Fruit fly (Drosophila melanogaster) whole organism, embryonic: ENCODE data around the gene stac.

ENCODE experiments used
- Atf3 ChIP-seq: fragments of 200-800 bp; sonication (Bioruptor generic); optimal IDR thresholded peaks from 3 replicates; lab custom pipeline; 2016; ENCODE audit warnings: missing biosample characterization, missing genetic modification characterization
- B-H2 ChIP-seq: fragments of 200-800 bp; sonication (Bioruptor generic); optimal IDR thresholded peaks from 2 replicates; lab custom pipeline; 2018; ENCODE audit warnings: missing biosample characterization, mild to moderate bottlenecking, missing genetic modification characterization
- BEAF-32 ChIP-seq: fragments of 200-800 bp; sonication (Bioruptor generic); optimal IDR thresholded peaks from 3 replicates; lab custom pipeline; 2017; ENCODE audit warnings: missing biosample characterization, missing genetic modification characterization, mild to moderate bottlenecking, moderate library complexity, missing genetic modification reagents
- C15 ChIP-seq: fragments of 200-800 bp; sonication (Bioruptor generic); IDR thresholded peaks from 3 replicates; pipeline ENCODE4 v1.3.6; 2022; ENCODE audit warnings: missing biosample characterization, missing genetic modification characterization
- CG10543 ChIP-seq: fragments of 200-800 bp; sonication (Bioruptor generic); optimal IDR thresholded peaks from 3 replicates; lab custom pipeline; 2017; ENCODE audit warnings: missing biosample characterization, mild to moderate bottlenecking, missing genetic modification characterization, moderate library complexity
- CG11247 ChIP-seq: fragments of 200-800 bp; sonication (Bioruptor generic); IDR thresholded peaks from 2 replicates; pipeline ENCODE4 v1.3.6; 2022; ENCODE audit warnings: missing biosample characterization, missing genetic modification characterization
- CG11723 ChIP-seq: fragments of 200-800 bp; sonication (Bioruptor generic); optimal IDR thresholded peaks from 2 replicates; lab custom pipeline; 2017; ENCODE audit warnings: missing biosample characterization, mild to moderate bottlenecking, missing genetic modification characterization
- CG14014 ChIP-seq: fragments of 200-800 bp; sonication (Bioruptor generic); IDR thresholded peaks from 2 replicates; pipeline ENCODE4 v1.3.6; 2022; ENCODE audit warnings: missing biosample characterization, missing genetic modification characterization
- CG15479 ChIP-seq: fragments of 200-800 bp; sonication (Bioruptor generic); optimal IDR thresholded peaks from 3 replicates; lab custom pipeline; 2019; ENCODE audit warnings: missing biosample characterization, mild to moderate bottlenecking, missing genetic modification characterization, moderate library complexity
- CG15696 ChIP-seq: fragments of 200-800 bp; sonication (Bioruptor generic); optimal IDR thresholded peaks from 2 replicates; lab custom pipeline; 2019; ENCODE audit warnings: missing biosample characterization, mild to moderate bottlenecking, missing genetic modification characterization, moderate library complexity
- CG1603 ChIP-seq: fragments of 200-800 bp; sonication (Bioruptor generic); optimal IDR thresholded peaks from 2 replicates; lab custom pipeline; 2019; ENCODE audit warnings: missing biosample characterization, mild to moderate bottlenecking, missing genetic modification characterization, moderate library complexity
- CG17912 ChIP-seq: fragments of 200-800 bp; sonication (Bioruptor generic); optimal IDR thresholded peaks from 2 replicates; lab custom pipeline; 2018; ENCODE audit warnings: missing biosample characterization, mild to moderate bottlenecking, missing genetic modification characterization
- CG18262 ChIP-seq: fragments of 200-800 bp; optimal IDR thresholded peaks from 3 replicates; lab custom pipeline; 2019; ENCODE audit warnings: missing biosample characterization, mild to moderate bottlenecking, missing genetic modification characterization, moderate library complexity
- CG18764 ChIP-seq: fragments of 200-800 bp; sonication (Bioruptor generic); optimal IDR thresholded peaks from 3 replicates; lab custom pipeline; 2016; ENCODE audit warnings: missing biosample characterization, missing genetic modification characterization
- CG2116 ChIP-seq: fragments of 200-800 bp; sonication (Bioruptor generic); optimal IDR thresholded peaks from 3 replicates; lab custom pipeline; 2018; ENCODE audit warnings: missing biosample characterization, mild to moderate bottlenecking, missing genetic modification characterization
- CG2120 ChIP-seq: fragments of 200-800 bp; sonication (Bioruptor generic); optimal IDR thresholded peaks from 3 replicates; lab custom pipeline; 2016; ENCODE audit warnings: missing biosample characterization, missing genetic modification characterization
- CG2678 ChIP-seq: fragments of 200-800 bp; sonication (Bioruptor generic); optimal IDR thresholded peaks from 3 replicates; lab custom pipeline; 2019; ENCODE audit warnings: missing biosample characterization, mild to moderate bottlenecking, missing genetic modification characterization, moderate library complexity
- CG30431 ChIP-seq: fragments of 200-800 bp; sonication (Bioruptor generic); optimal IDR thresholded peaks from 2 replicates; lab custom pipeline; 2017; ENCODE audit warnings: missing biosample characterization, missing genetic modification characterization
- CG31224 ChIP-seq: fragments of 200-800 bp; sonication (Bioruptor generic); IDR thresholded peaks from 2 replicates; pipeline ENCODE4 v1.3.6; 2022; ENCODE audit warnings: missing biosample characterization, missing genetic modification characterization
- CG31388 ChIP-seq: fragments of 200-800 bp; sonication (Bioruptor generic); optimal IDR thresholded peaks from 2 replicates; lab custom pipeline; 2016; ENCODE audit warnings: missing biosample characterization, missing genetic modification characterization
- CG34224 ChIP-seq: fragments of 200-800 bp; sonication (Bioruptor generic); IDR thresholded peaks from 3 replicates; pipeline ENCODE4 v1.3.6; 2022; ENCODE audit warnings: missing biosample characterization, missing genetic modification characterization; ENCODE audit not compliant: partially characterized antibody
- CG3726 ChIP-seq: fragments of 200-800 bp; sonication (Bioruptor generic); IDR thresholded peaks from 3 replicates; pipeline ENCODE4, ENCODE4 v1.3.6; 2022; ENCODE audit warnings: missing biosample characterization, missing genetic modification characterization
- CG3838 ChIP-seq: fragments of 200-800 bp; sonication (Bioruptor generic); optimal IDR thresholded peaks from 3 replicates; lab custom pipeline; 2016; ENCODE audit warnings: missing biosample characterization, missing genetic modification characterization
- CG4282 ChIP-seq: fragments of 200-800 bp; sonication (Bioruptor generic); optimal IDR thresholded peaks from 2 replicates; lab custom pipeline; 2016; ENCODE audit warnings: missing biosample characterization, missing genetic modification characterization
- CG4404 ChIP-seq: fragments of 200-800 bp; sonication (Bioruptor generic); IDR thresholded peaks from 2 replicates; pipeline ENCODE4 v1.3.6; 2022; ENCODE audit warnings: missing biosample characterization, missing genetic modification characterization
- CG5953 ChIP-seq: fragments of 200-800 bp; sonication (Bioruptor generic); IDR thresholded peaks from 2 replicates; pipeline ENCODE4 v1.3.6; 2022; ENCODE audit warnings: missing biosample characterization, missing genetic modification characterization
- CG7271 ChIP-seq: fragments of 200-800 bp; sonication (Bioruptor generic); optimal IDR thresholded peaks from 2 replicates; lab custom pipeline; 2018; ENCODE audit warnings: missing biosample characterization, mild to moderate bottlenecking, missing genetic modification characterization, moderate library complexity
- CG7786 ChIP-seq: fragments of 200-800 bp; sonication (Bioruptor generic); optimal IDR thresholded peaks from 2 replicates; lab custom pipeline; 2016; ENCODE audit warnings: missing biosample characterization, missing genetic modification characterization
- CG7928 ChIP-seq: fragments of 200-800 bp; sonication (Bioruptor generic); optimal IDR thresholded peaks from 2 replicates; lab custom pipeline; 2017; ENCODE audit warnings: missing biosample characterization, mild to moderate bottlenecking, missing genetic modification characterization
- CG7987 ChIP-seq: fragments of 200-800 bp; sonication (Bioruptor generic); optimal IDR thresholded peaks from 2 replicates; lab custom pipeline; 2018; ENCODE audit warnings: missing biosample characterization, mild to moderate bottlenecking, missing genetic modification characterization, moderate library complexity
- D19B ChIP-seq: fragments of 200-800 bp; sonication (Bioruptor generic); optimal IDR thresholded peaks from 2 replicates; lab custom pipeline; 2017; ENCODE audit warnings: missing biosample characterization, mild to moderate bottlenecking, missing genetic modification characterization
- Doc3 ChIP-seq: fragments of 200-800 bp; sonication (Bioruptor generic); IDR thresholded peaks from 3 replicates; pipeline ENCODE4 v1.3.6; 2022; ENCODE audit warnings: missing biosample characterization, missing genetic modification characterization; ENCODE audit not compliant: partially characterized antibody
- MBD-R2 ChIP-seq: fragments of 200-800 bp; sonication (Bioruptor generic); IDR thresholded peaks from 2 replicates; pipeline ENCODE4 v1.3.6; 2022; ENCODE audit warnings: missing biosample characterization, missing genetic modification characterization
- Myb ChIP-seq: fragments of 200-800 bp; sonication (Bioruptor generic); optimal IDR thresholded peaks from 2 replicates; lab custom pipeline; 2016; ENCODE audit warnings: missing biosample characterization, missing genetic modification characterization
- NC2β ChIP-seq: fragments of 200-800 bp; sonication (Bioruptor generic); optimal IDR thresholded peaks from 2 replicates; lab custom pipeline; 2016; ENCODE audit warnings: missing biosample characterization, missing genetic modification characterization
- NfI ChIP-seq: fragments of 200-800 bp; sonication (Bioruptor generic); optimal IDR thresholded peaks from 3 replicates; lab custom pipeline; 2018; ENCODE audit warnings: missing biosample characterization, mild to moderate bottlenecking, missing genetic modification characterization, moderate library complexity
- Oli ChIP-seq: fragments of 200-800 bp; sonication (Bioruptor generic); optimal IDR thresholded peaks from 2 replicates; lab custom pipeline; 2018; ENCODE audit warnings: missing biosample characterization, mild to moderate bottlenecking, missing genetic modification characterization, moderate library complexity
- Poxn ChIP-seq: fragments of 200-800 bp; sonication (Bioruptor generic); IDR thresholded peaks from 2 replicates; pipeline ENCODE4 v1.3.6; 2022; ENCODE audit warnings: missing biosample characterization, missing genetic modification characterization
- Sry-β ChIP-seq: fragments of 200-800 bp; sonication (Bioruptor generic); optimal IDR thresholded peaks from 2 replicates; lab custom pipeline; 2018; ENCODE audit warnings: missing biosample characterization, mild to moderate bottlenecking, missing genetic modification characterization, moderate library complexity
- Sry-δ ChIP-seq: fragments of 200-800 bp; sonication (Bioruptor generic); optimal IDR thresholded peaks from 2 replicates; lab custom pipeline; 2016; ENCODE audit warnings: missing biosample characterization, missing genetic modification characterization
- TFAM ChIP-seq: fragments of 200-800 bp; sonication (Bioruptor generic); optimal IDR thresholded peaks from 2 replicates; lab custom pipeline; 2017; ENCODE audit warnings: missing biosample characterization, missing genetic modification characterization, inconsistent platforms
- ase ChIP-seq: fragments of 200-800 bp; sonication (Bioruptor generic); IDR thresholded peaks from 3 replicates; pipeline ENCODE4 v1.3.6; 2022; ENCODE audit warnings: missing biosample characterization, missing genetic modification characterization
- bbx ChIP-seq: fragments of 200-800 bp; sonication (Bioruptor generic); IDR thresholded peaks from 2 replicates; pipeline ENCODE4 v1.3.6; 2022; ENCODE audit warnings: missing biosample characterization, missing genetic modification characterization; ENCODE audit not compliant: partially characterized antibody
- fd64A ChIP-seq: fragments of 200-800 bp; sonication (Bioruptor generic); optimal IDR thresholded peaks from 3 replicates; lab custom pipeline; 2018; ENCODE audit warnings: missing biosample characterization, mild to moderate bottlenecking, missing genetic modification characterization
- fd96Cb ChIP-seq: fragments of 200-800 bp; sonication (Bioruptor generic); optimal IDR thresholded peaks from 2 replicates; lab custom pipeline; 2018; ENCODE audit warnings: missing biosample characterization, mild to moderate bottlenecking, missing genetic modification characterization, moderate library complexity
- kay ChIP-seq: fragments of 200-800 bp; sonication (Bioruptor generic); optimal IDR thresholded peaks from 2 replicates; lab custom pipeline; 2016; ENCODE audit warnings: missing biosample characterization, missing genetic modification characterization
- kni ChIP-seq: fragments of 200-800 bp; sonication (Bioruptor generic); optimal IDR thresholded peaks from 3 replicates; lab custom pipeline; 2017; ENCODE audit warnings: mild to moderate bottlenecking, missing biosample characterization, missing genetic modification reagents, missing genetic modification characterization
- mam ChIP-seq: fragments of 200-800 bp; sonication (Bioruptor generic); optimal IDR thresholded peaks from 3 replicates; lab custom pipeline; 2016; ENCODE audit warnings: missing biosample characterization, missing genetic modification characterization
- twi ChIP-seq: fragments of 200-800 bp; optimal IDR thresholded peaks from 2 replicates; lab custom pipeline; 2019; ENCODE audit warnings: missing biosample characterization, mild to moderate bottlenecking, missing genetic modification characterization, moderate library complexity

Gene stac

dm6 chr3R:25054451-25055188, 1.5 kb upstream of the stac start, which contains the start of gene CG31109 (continued):
- TF ChIP-seq CG7987 (GFP tag; lab: Kevin White, UChicago) (peak; percentile 30), D19B (no peak), CG18262 (tag; lab: Kevin White, UChicago) (peak; percentile 33), Poxn (no peak), CG18764 (no peak), CG10543 (GFP tag; lab: Kevin White, UChicago) (peak; percentile 26), CG15696 (tag; lab: Kevin White, UChicago) (peak; percentile 46), CG7786 (GFP tag; lab: Kevin White, UChicago) (peak; percentile 3), CG3838 (GFP tag; lab: Kevin White, UChicago) (no peak), CG7271 (tag; lab: Kevin White, UChicago) (no peak), CG14014 (peak; percentile 37; the same call in 1 of the 2 replicates), twi (tag; lab: Kevin White, UChicago) (peak; percentile 27), fd96Cb (tag; lab: Kevin White, UChicago) (no peak), kay (no peak), CG31224 (GFP tag; lab: Robert Waterston, UW) (no peak), Myb (GFP tag; lab: Kevin White, UChicago) (peak; percentile 86), CG2116 (peak; percentile 99), Sry-β (GFP tag; lab: Kevin White, UChicago) (peak; percentile 12), CG2678 (tag; lab: Kevin White, UChicago) (peak; percentile 24), NC2β (GFP tag; lab: Kevin White, UChicago) (peak; percentile 34), CG5953 (no peak), CG4282 (GFP tag; lab: Kevin White, UChicago) (no peak), TFAM (no peak), CG11247 (GFP tag; lab: Robert Waterston, UW) (no peak), CG11723 (GFP tag; lab: Kevin White, UChicago) (no peak), C15 (no peak), CG3726 (GFP tag; lab: Robert Waterston, UW) (no peak), Doc3 (GFP tag; lab: Robert Waterston, UW) (0 out of 3 replicates have a peak, but pooled peaks have one; percentile 34), CG1603 (tag; lab: Kevin White, UChicago) (peak; percentile 91), ase (GFP tag; lab: Robert Waterston, UW) (no peak), kni (GFP tag; lab: Kevin White, UChicago) (no peak), CG15479 (peak; percentile 10), B-H2 (peak; percentile 60), BEAF-32 (GFP tag; lab: Kevin White, UChicago) (peak; percentile 71), CG31388 (GFP tag; lab: Kevin White, UChicago) (no peak), Atf3 (GFP tag; lab: Kevin White, UChicago) (no peak), CG7928 (GFP tag; lab: Kevin White, UChicago) (no peak), mam (peak; percentile 43), CG30431 (GFP tag; lab: Kevin White, UChicago) (no peak), CG34224 (peak; percentile 49), fd64A (GFP tag; lab: Kevin White, UChicago) (no peak), CG17912 (GFP tag; lab: Kevin White, UChicago) (no peak), Sry-δ (GFP tag; lab: Kevin White, UChicago) (peak; percentile 69), Oli (tag; lab: Kevin White, UChicago) (no peak), CG2120 (GFP tag; lab: Kevin White, UChicago) (peak; percentile 64), bbx (peak; percentile 57), NfI (no peak), CG4404 (GFP tag; lab: Robert Waterston, UW) (no peak), MBD-R2 (peak; percentile 79)
